Worm (Caenorhabditis elegans) whole organism, young adult: ENCODE measurements around the gene F54D5.5.
A peak's percentile ranks its signal among the peaks of the same experiment; 100 is the strongest.

ENCODE experiments used
- B0019.2 ChIP-seq: fragments of 200-800 bp; sonication (Bioruptor generic); conservative IDR thresholded peaks from 2 replicates; pipeline ENCODE4 v1.3.6; 2022; ENCODE audit warnings: missing genetic modification reagents, missing genetic modification characterization, missing compliant biosample characterization
- B0336.3 ChIP-seq: fragments of 200-800 bp; sonication (Bioruptor generic); IDR thresholded peaks from 2 replicates; pipeline ENCODE4 v1.3.6; 2022; ENCODE audit warnings: missing genetic modification characterization, missing compliant biosample characterization
- C17E4.6 ChIP-seq: fragments of 200-800 bp; sonication (Bioruptor generic); IDR thresholded peaks from 2 replicates; pipeline ENCODE4 v1.3.6; 2022; ENCODE audit warnings: missing genetic modification reagents, missing genetic modification characterization, missing compliant biosample characterization
- F22D6.2 ChIP-seq: sonication (generic microtip); optimal IDR thresholded peaks from 2 replicates; lab custom pipeline; 2016; ENCODE audit warnings: mild to moderate bottlenecking, missing genetic modification characterization, missing compliant biosample characterization
- F37B4.10 ChIP-seq: fragments of 200-800 bp; sonication (Bioruptor generic); IDR thresholded peaks from 2 replicates; pipeline ENCODE4 v1.3.6; 2022; ENCODE audit warnings: missing genetic modification characterization, missing compliant biosample characterization
- K11D2.4 ChIP-seq: fragments of 200-800 bp; sonication (Bioruptor generic); IDR thresholded peaks from 2 replicates; pipeline ENCODE4 v1.3.6; 2022; ENCODE audit warnings: missing genetic modification reagents, missing genetic modification characterization, missing compliant biosample characterization
- T07F8.4 ChIP-seq: sonication (generic microtip); optimal IDR thresholded peaks from 2 replicates; lab custom pipeline; 2016; ENCODE audit warnings: mild to moderate bottlenecking, missing genetic modification characterization, moderate library complexity, missing compliant biosample characterization
- Y53G8AR.9 ChIP-seq: fragments of 200-800 bp; sonication (Bioruptor generic); conservative IDR thresholded peaks from 2 replicates; pipeline ENCODE4 v1.3.6; 2022; ENCODE audit warnings: missing genetic modification reagents, missing genetic modification characterization, missing compliant biosample characterization
- Y56A3A.18 ChIP-seq: fragments of 200-800 bp; sonication (Bioruptor generic); IDR thresholded peaks from 2 replicates; pipeline ENCODE4 v1.3.6; 2022; ENCODE audit warnings: missing genetic modification reagents, missing genetic modification characterization, missing compliant biosample characterization
- Y67H2A.10 ChIP-seq: fragments of 200-800 bp; sonication (Bioruptor generic); conservative IDR thresholded peaks from 2 replicates; pipeline ENCODE4 v1.3.6; 2022; ENCODE audit warnings: missing genetic modification reagents, missing genetic modification characterization, missing compliant biosample characterization
- ZK185.1 ChIP-seq: sonication (generic microtip); optimal IDR thresholded peaks from 2 replicates; lab custom pipeline; 2016; ENCODE audit warnings: mild to moderate bottlenecking, missing genetic modification characterization, missing compliant biosample characterization; ENCODE audit not compliant: poor library complexity, severe bottlenecking
- aptf-2 ChIP-seq: fragments of 200-800 bp; sonication (Bioruptor generic); conservative IDR thresholded peaks from 2 replicates; pipeline ENCODE4 v1.3.6; 2022; ENCODE audit warnings: missing genetic modification reagents, missing genetic modification characterization, missing compliant biosample characterization
- bed-1 ChIP-seq: fragments of 200-800 bp; sonication (Bioruptor generic); IDR thresholded peaks from 2 replicates; pipeline ENCODE4 v1.3.6; 2022; ENCODE audit warnings: missing genetic modification reagents, missing genetic modification characterization, missing compliant biosample characterization
- cebp-2 ChIP-seq: fragments of 200-800 bp; sonication (Bioruptor generic); IDR thresholded peaks from 2 replicates; pipeline ENCODE4 v1.3.6; 2022; ENCODE audit warnings: missing genetic modification characterization, missing compliant biosample characterization
- ceh-27 ChIP-seq: fragments of 200-800 bp; sonication (Bioruptor generic); optimal IDR thresholded peaks from 2 replicates; lab custom pipeline; 2018; ENCODE audit warnings: mild to moderate bottlenecking, missing genetic modification characterization, moderate library complexity, missing compliant biosample characterization
- ceh-40 ChIP-seq: fragments of 200-800 bp; sonication (Bioruptor generic); IDR thresholded peaks from 2 replicates; pipeline ENCODE4 v1.3.6; 2022; ENCODE audit warnings: missing genetic modification characterization, missing compliant biosample characterization
- ceh-58 ChIP-seq: fragments of 200-800 bp; sonication (Bioruptor generic); IDR thresholded peaks from 2 replicates; pipeline ENCODE4 v1.3.6; 2022; ENCODE audit warnings: missing genetic modification characterization, missing compliant biosample characterization
- chd-7 ChIP-seq: sonication (generic microtip); optimal IDR thresholded peaks from 2 replicates; lab custom pipeline; 2016; ENCODE audit warnings: mild to moderate bottlenecking, missing genetic modification characterization, moderate library complexity, missing compliant biosample characterization
- dox-1 ChIP-seq: fragments of 200-800 bp; sonication (Bioruptor generic); IDR thresholded peaks from 2 replicates; pipeline ENCODE4 v1.3.6; 2022; ENCODE audit warnings: missing genetic modification reagents, missing genetic modification characterization, missing compliant biosample characterization
- ekl-4 ChIP-seq: fragments of 200-800 bp; sonication (Bioruptor generic); IDR thresholded peaks from 2 replicates; pipeline ENCODE4 v1.3.6; 2022; ENCODE audit warnings: missing genetic modification reagents, missing genetic modification characterization, missing compliant biosample characterization
- ets-4 ChIP-seq: fragments of 200-800 bp; sonication (Bioruptor generic); optimal IDR thresholded peaks from 2 replicates; lab custom pipeline; 2018; ENCODE audit warnings: mild to moderate bottlenecking, missing genetic modification characterization, missing compliant biosample characterization
- hlh-12 ChIP-seq: sonication (generic microtip); optimal IDR thresholded peaks from 2 replicates; lab custom pipeline; 2016; ENCODE audit warnings: missing genetic modification characterization, missing compliant biosample characterization
- hrde-1 ChIP-seq: sonication (generic microtip); optimal IDR thresholded peaks from 2 replicates; lab custom pipeline; 2016; ENCODE audit warnings: missing genetic modification characterization, mild to moderate bottlenecking, missing compliant biosample characterization, moderate library complexity, missing genotype, missing genetic modification reagents, borderline replicate concordance
- let-526 ChIP-seq: fragments of 200-800 bp; sonication (Bioruptor generic); IDR thresholded peaks from 2 replicates; pipeline ENCODE4 v1.3.6; 2022; ENCODE audit warnings: missing genetic modification reagents, missing genetic modification characterization, missing compliant biosample characterization
- lin-26 ChIP-seq: fragments of 200-800 bp; sonication (Bioruptor generic); IDR thresholded peaks from 2 replicates; pipeline ENCODE4 v1.3.6; 2022; ENCODE audit warnings: missing genetic modification reagents, missing genetic modification characterization, missing compliant biosample characterization
- lin-35 ChIP-seq, 3 experiments: fragments of 150-350 bp in 2 of 3; sonication (generic microtip) in 1 of 3; optimal IDR thresholded peaks; 2 replicates each; lab custom pipeline; 2014 to 2018; ENCODE audit warnings: missing biosample characterization in 3 of 3, missing genetic modification characterization in 3 of 3, missing genetic modification reagents in 3 of 3
- lin-54 ChIP-seq: fragments of 200-800 bp; sonication (Bioruptor generic); optimal IDR thresholded peaks from 2 replicates; lab custom pipeline; 2018; ENCODE audit warnings: mild to moderate bottlenecking, missing genetic modification characterization, missing compliant biosample characterization
- lir-1 ChIP-seq: fragments of 200-800 bp; sonication (Bioruptor generic); conservative IDR thresholded peaks from 2 replicates; pipeline ENCODE4 v1.3.6; 2022; ENCODE audit warnings: missing genetic modification reagents, missing genetic modification characterization, missing compliant biosample characterization
- lsy-27 ChIP-seq: sonication (generic microtip); optimal IDR thresholded peaks from 2 replicates; lab custom pipeline; 2017; ENCODE audit warnings: missing genetic modification characterization, mild to moderate bottlenecking, missing compliant biosample characterization, antibody characterized with exemption, missing genotype, borderline replicate concordance; ENCODE audit not compliant: insufficient read depth
- madf-10 ChIP-seq: sonication (generic microtip); optimal IDR thresholded peaks from 2 replicates; lab custom pipeline; 2016; ENCODE audit warnings: mild to moderate bottlenecking, missing genetic modification characterization, missing compliant biosample characterization
- madf-3 ChIP-seq: fragments of 200-800 bp; sonication (Bioruptor generic); IDR thresholded peaks from 2 replicates; pipeline ENCODE4 v1.3.6; 2022; ENCODE audit warnings: missing genetic modification reagents, missing genetic modification characterization, missing compliant biosample characterization
- mcd-1 ChIP-seq: fragments of 200-800 bp; sonication (Bioruptor generic); IDR thresholded peaks from 2 replicates; pipeline ENCODE4 v1.3.6; 2022; ENCODE audit warnings: missing genetic modification reagents, missing genetic modification characterization, missing compliant biosample characterization
- mxl-1 ChIP-seq: sonication (generic microtip); optimal IDR thresholded peaks from 2 replicates; lab custom pipeline; 2016; ENCODE audit warnings: missing genetic modification characterization, missing compliant biosample characterization
- nfya-2 ChIP-seq: fragments of 200-800 bp; sonication (Bioruptor generic); IDR thresholded peaks from 2 replicates; pipeline ENCODE4 v1.3.6; 2022; ENCODE audit warnings: missing genetic modification reagents, missing genetic modification characterization, missing compliant biosample characterization
- nhr-120 ChIP-seq: fragments of 200-800 bp; sonication (Bioruptor generic); IDR thresholded peaks from 2 replicates; pipeline ENCODE4 v1.3.6; 2022; ENCODE audit warnings: missing genetic modification characterization, missing compliant biosample characterization
- nhr-179 ChIP-seq: sonication (generic microtip); optimal IDR thresholded peaks from 2 replicates; lab custom pipeline; 2016; ENCODE audit warnings: mild to moderate bottlenecking, missing genetic modification characterization, missing compliant biosample characterization
- nhr-90 ChIP-seq: sonication (generic microtip); optimal IDR thresholded peaks from 2 replicates; lab custom pipeline; 2016; ENCODE audit warnings: missing genotype, mild to moderate bottlenecking, missing genetic modification characterization, missing compliant biosample characterization
- rpc-1 ChIP-seq, 2 experiments: fragments of 150-350 bp in 1 of 2; sonication (generic microtip) in 1 of 2; optimal IDR thresholded peaks; 2 replicates each; lab custom pipeline; 2014 to 2018; ENCODE audit warnings: missing biosample characterization in 1 of 2, missing genetic modification characterization in 1 of 2, missing genetic modification reagents in 1 of 2, missing genotype in 1 of 2
- sdz-38 ChIP-seq: sonication (generic microtip); optimal IDR thresholded peaks from 2 replicates; lab custom pipeline; 2016; ENCODE audit warnings: missing genotype, missing genetic modification characterization, missing compliant biosample characterization
- sea-2 ChIP-seq: fragments of 200-800 bp; sonication (Bioruptor generic); IDR thresholded peaks from 2 replicates; pipeline ENCODE4 v1.3.6; 2022; ENCODE audit warnings: missing genetic modification characterization, missing compliant biosample characterization
- snpc-3.4 ChIP-seq: sonication (generic microtip); optimal IDR thresholded peaks from 2 replicates; lab custom pipeline; 2017; ENCODE audit warnings: missing genetic modification characterization, mild to moderate bottlenecking, missing compliant biosample characterization, antibody characterized with exemption, moderate library complexity, missing genotype, missing genetic modification reagents
- somi-1 ChIP-seq: fragments of 200-800 bp; sonication (Bioruptor generic); optimal IDR thresholded peaks from 2 replicates; lab custom pipeline; 2018; ENCODE audit warnings: mild to moderate bottlenecking, missing genetic modification characterization, missing compliant biosample characterization
- tbx-9 ChIP-seq: sonication (generic microtip); optimal IDR thresholded peaks from 2 replicates; lab custom pipeline; 2016; ENCODE audit warnings: borderline replicate concordance, missing genetic modification characterization, inconsistent platforms, missing compliant biosample characterization
- unc-62 ChIP-seq: fragments of 150-350 bp; optimal IDR thresholded peaks from 2 replicates; lab custom pipeline; 2014; ENCODE audit warnings: missing biosample characterization, missing genetic modification reagents, missing genetic modification characterization
- xnd-1 ChIP-seq: sonication (generic microtip); optimal IDR thresholded peaks from 2 replicates; lab custom pipeline; 2016; ENCODE audit warnings: missing genotype, missing genetic modification reagents, missing genetic modification characterization, missing compliant biosample characterization
- zfh-2 ChIP-seq: fragments of 200-800 bp; sonication (Bioruptor generic); conservative IDR thresholded peaks from 2 replicates; pipeline ENCODE4 v1.3.6; 2022; ENCODE audit warnings: missing genetic modification reagents, missing genetic modification characterization, missing compliant biosample characterization
- ztf-28 ChIP-seq: fragments of 200-800 bp; sonication (Bioruptor generic); IDR thresholded peaks from 2 replicates; pipeline ENCODE4 v1.3.6; 2022; ENCODE audit warnings: missing genetic modification reagents, missing genetic modification characterization, missing compliant biosample characterization
- ztf-6 ChIP-seq: fragments of 200-800 bp; sonication (Bioruptor generic); IDR thresholded peaks from 2 replicates; pipeline ENCODE4 v1.3.6; 2022; ENCODE audit warnings: missing genetic modification reagents, missing genetic modification characterization, missing compliant biosample characterization

Gene F54D5.5

ce11 chrII:11547254-11547687 is 19.5 kb downstream of the F54D5.5 start, which contains the start of gene F54D5.7 (continued):
- no peak for TF ChIP-seq B0019.2 (GFP tag; lab: Robert Waterston, UW)
- peak; percentile 60; the same call in 1 of the 2 replicates for TF ChIP-seq K11D2.4
- TF ChIP-seq cebp-2 (GFP tag; lab: Robert Waterston, UW): peak; percentile 85
- TF ChIP-seq tbx-9 (tag; lab: Kevin White, UChicago): no peak
- TF ChIP-seq Y56A3A.18 (GFP tag; lab: Robert Waterston, UW): peak; percentile 77; the same call in 1 of the 2 replicates
- no peak for TF ChIP-seq sdz-38 (tag; lab: Kevin White, UChicago)
- TF ChIP-seq madf-3 (GFP tag; lab: Robert Waterston, UW): 0 out of 2 replicates have a peak, but pooled peaks have one; percentile 32
- TF ChIP-seq ztf-6 (GFP tag; lab: Robert Waterston, UW): no peak
- peak; percentile 53 for TF ChIP-seq mxl-1 (tag; lab: Kevin White, UChicago)
- peak; percentile 74 for TF ChIP-seq madf-10 (tag; lab: Kevin White, UChicago)
- TF ChIP-seq unc-62 (GFP tag; lab: Kevin White, UChicago): no peak
- peak; percentile 70 for TF ChIP-seq snpc-3.4 (tag; lab: Kevin White, UChicago)
- peak; percentile 20; the same call in 1 of the 2 replicates for TF ChIP-seq ceh-58
- TF ChIP-seq lin-35 (GFP tag; optimal IDR thresholded peaks at IDR 0.05; lab: Kevin White, UChicago): peak in 1 of 3 experiments; percentile 42
- no peak for TF ChIP-seq hlh-12 (tag; lab: Kevin White, UChicago)
- 0 out of 2 replicates have a peak, but pooled peaks have one; percentile 17 for TF ChIP-seq let-526 (GFP tag; lab: Robert Waterston, UW)
- TF ChIP-seq ceh-40 (GFP tag; lab: Robert Waterston, UW): 0 out of 2 replicates have a peak, but pooled peaks have one; percentile 21
- 0 out of 2 replicates have a peak, but pooled peaks have one; percentile 39 for TF ChIP-seq bed-1 (GFP tag; lab: Robert Waterston, UW)
- peak; percentile 11 for TF ChIP-seq F22D6.2 (tag; lab: Kevin White, UChicago)
- no peak for TF ChIP-seq somi-1
- TF ChIP-seq T07F8.4 (tag; lab: Kevin White, UChicago): peak; percentile 22
- TF ChIP-seq xnd-1 (tag; lab: Kevin White, UChicago): no peak
- no peak for TF ChIP-seq lin-26 (GFP tag; lab: Robert Waterston, UW)
- peak; percentile 91 for TF ChIP-seq B0336.3 (GFP tag; lab: Robert Waterston, UW)
- peak; percentile 61; the same call in 1 of the 2 replicates for TF ChIP-seq dox-1 (GFP tag; lab: Robert Waterston, UW)
- no peak for TF ChIP-seq lsy-27
- TF ChIP-seq nhr-90 (tag; lab: Kevin White, UChicago): peak; percentile 34
- TF ChIP-seq ceh-27 (GFP tag; lab: Kevin White, UChicago): peak; percentile 42
- TF ChIP-seq rpc-1 (optimal IDR thresholded peaks at IDR 0.05; lab: Kevin White, UChicago): no peak
- TF ChIP-seq rpc-1 (tag; optimal IDR thresholded peaks at IDR 0.05; lab: Kevin White, UChicago): no peak
- TF ChIP-seq ZK185.1 (tag; lab: Kevin White, UChicago): peak; percentile 44
- no peak for TF ChIP-seq nhr-179
- TF ChIP-seq ekl-4 (GFP tag; lab: Robert Waterston, UW): peak; percentile 39; the same call in 1 of the 2 replicates
- TF ChIP-seq ztf-28: no peak
- no peak for TF ChIP-seq F37B4.10 (GFP tag; lab: Robert Waterston, UW)
- TF ChIP-seq ets-4: peak; percentile 96
- 0 out of 2 replicates have a peak, but pooled peaks have one; percentile 9 for TF ChIP-seq zfh-2 (GFP tag; lab: Robert Waterston, UW)
- TF ChIP-seq lin-54 (GFP tag; lab: Kevin White, UChicago): peak; percentile 76
- no peak for TF ChIP-seq nfya-2
- no peak for TF ChIP-seq nhr-120 (GFP tag; lab: Robert Waterston, UW)
- TF ChIP-seq lir-1: no peak; the same call in 1 of the 2 replicates
- peak; percentile 75 for TF ChIP-seq mcd-1 (GFP tag; lab: Robert Waterston, UW)
- TF ChIP-seq C17E4.6 (GFP tag; lab: Robert Waterston, UW): no peak
- TF ChIP-seq chd-7: peak; percentile 74
- TF ChIP-seq aptf-2 (GFP tag; lab: Robert Waterston, UW): 0 out of 2 replicates have a peak, but pooled peaks have one; percentile 29
- no peak for TF ChIP-seq Y67H2A.10 (GFP tag; lab: Robert Waterston, UW)
- no peak for TF ChIP-seq hrde-1 (tag; lab: Kevin White, UChicago)
- TF ChIP-seq sea-2 (GFP tag; lab: Robert Waterston, UW): no peak
- peak; percentile 88 for TF ChIP-seq Y53G8AR.9 (GFP tag; lab: Robert Waterston, UW)
